Worm (Caenorhabditis elegans) whole organism, L2 larva: ENCODE results near the gene F01D5.8.

Experiments
- R02D3.7 ChIP-seq: fragments of 150-350 bp; optimal IDR thresholded peaks from 2 replicates; lab custom pipeline; 2014; ENCODE audit warnings: missing biosample characterization, missing genetic modification characterization
- Y55F3AM.14 ChIP-seq: fragments of 200-800 bp; sonication (Bioruptor generic); optimal IDR thresholded peaks from 2 replicates; lab custom pipeline; 2018; ENCODE audit warnings: mild to moderate bottlenecking, missing genetic modification characterization, missing compliant biosample characterization
- ZK546.5 ChIP-seq: sonication (generic microtip); optimal IDR thresholded peaks from 2 replicates; lab custom pipeline; 2017; ENCODE audit warnings: missing biosample characterization, missing genetic modification characterization
- alr-1 ChIP-seq: fragments of 150-350 bp; optimal IDR thresholded peaks from 2 replicates; lab custom pipeline; 2014; ENCODE audit warnings: missing biosample characterization, missing genetic modification characterization
- aly-2 ChIP-seq: fragments of 150-350 bp; optimal IDR thresholded peaks from 2 replicates; lab custom pipeline; 2014; ENCODE audit warnings: missing biosample characterization, missing genetic modification characterization
- ama-1 ChIP-seq: fragments of 150-350 bp; optimal IDR thresholded peaks from 2 replicates; lab custom pipeline; 2018; ENCODE audit warnings: inconsistent platforms
- blmp-1 ChIP-seq: sonication (generic microtip); optimal IDR thresholded peaks from 2 replicates; lab custom pipeline; 2017; ENCODE audit warnings: missing genetic modification characterization, mild to moderate bottlenecking, missing compliant biosample characterization, antibody characterized with exemption, moderate library complexity; ENCODE audit not compliant: insufficient read depth
- ceh-82 ChIP-seq: fragments of 150-350 bp; optimal IDR thresholded peaks from 2 replicates; lab custom pipeline; 2014; ENCODE audit warnings: missing biosample characterization, missing genetic modification characterization
- crh-2 ChIP-seq: sonication (generic microtip); optimal IDR thresholded peaks from 2 replicates; lab custom pipeline; 2017; ENCODE audit warnings: missing biosample characterization, missing genetic modification characterization
- egl-27 ChIP-seq: sonication (generic microtip); optimal IDR thresholded peaks from 3 replicates; lab custom pipeline; 2017; ENCODE audit warnings: missing biosample characterization, missing genetic modification reagents, missing genetic modification characterization
- elt-1 ChIP-seq: fragments of 150-350 bp; optimal IDR thresholded peaks from 2 replicates; lab custom pipeline; 2014; ENCODE audit warnings: missing biosample characterization, missing genetic modification characterization
- elt-3 ChIP-seq: sonication (generic microtip); optimal IDR thresholded peaks from 2 replicates; lab custom pipeline; 2017; ENCODE audit warnings: missing biosample characterization, missing genetic modification characterization
- fos-1 ChIP-seq: fragments of 150-350 bp; optimal IDR thresholded peaks from 2 replicates; lab custom pipeline; 2014; ENCODE audit warnings: missing biosample characterization, missing genetic modification characterization
- gmeb-1 ChIP-seq: fragments of 150-350 bp; optimal IDR thresholded peaks from 2 replicates; lab custom pipeline; 2014; ENCODE audit warnings: missing biosample characterization, missing genetic modification characterization
- lin-11 ChIP-seq: fragments of 150-350 bp; sonication (generic microtip); optimal IDR thresholded peaks from 2 replicates; lab custom pipeline; 2014; ENCODE audit warnings: missing biosample characterization, missing genetic modification characterization, inconsistent platforms, mixed read lengths
- lin-39 ChIP-seq: fragments of 150-350 bp; optimal IDR thresholded peaks from 2 replicates; lab custom pipeline; 2014; ENCODE audit warnings: missing biosample characterization, missing genetic modification reagents, missing genetic modification characterization
- lsy-2 ChIP-seq, 2 experiments: fragments of 150-350 bp in 1 of 2; sonication (generic microtip) in 1 of 2; optimal IDR thresholded peaks; 2 replicates each; lab custom pipeline; 2014 to 2017; ENCODE audit warnings: missing biosample characterization in 2 of 2, missing genetic modification characterization in 2 of 2
- mab-5 ChIP-seq: fragments of 150-350 bp; optimal IDR thresholded peaks from 2 replicates; lab custom pipeline; 2014; ENCODE audit warnings: missing biosample characterization, missing genetic modification characterization
- mbf-1 ChIP-seq: sonication (generic microtip); optimal IDR thresholded peaks from 2 replicates; lab custom pipeline; 2017; ENCODE audit warnings: missing biosample characterization, missing genetic modification characterization
- mdl-1 ChIP-seq, 2 experiments: fragments of 150-350 bp in 1 of 2; sonication (generic microtip) in 1 of 2; optimal IDR thresholded peaks; 2 replicates each; lab custom pipeline; 2017; ENCODE audit warnings: missing biosample characterization in 2 of 2, missing genetic modification characterization in 2 of 2
- nhr-10 ChIP-seq: sonication (generic microtip); optimal IDR thresholded peaks from 2 replicates; lab custom pipeline; 2017; ENCODE audit warnings: missing biosample characterization, missing genetic modification characterization
- nhr-12 ChIP-seq: fragments of 150-350 bp; optimal IDR thresholded peaks from 2 replicates; lab custom pipeline; 2014; ENCODE audit warnings: missing biosample characterization, missing genetic modification characterization
- nhr-129 ChIP-seq: fragments of 150-350 bp; optimal IDR thresholded peaks from 2 replicates; lab custom pipeline; 2014; ENCODE audit warnings: missing biosample characterization, missing genetic modification characterization
- nhr-21 ChIP-seq: fragments of 150-350 bp; optimal IDR thresholded peaks from 2 replicates; lab custom pipeline; 2014; ENCODE audit warnings: missing biosample characterization, missing genetic modification characterization
- nhr-23 ChIP-seq: fragments of 150-350 bp; optimal IDR thresholded peaks from 2 replicates; lab custom pipeline; 2014; ENCODE audit warnings: missing biosample characterization, missing genetic modification reagents, missing genetic modification characterization
- nhr-237 ChIP-seq: fragments of 150-350 bp; optimal IDR thresholded peaks from 2 replicates; lab custom pipeline; 2014; ENCODE audit warnings: missing biosample characterization, missing genetic modification characterization
- nhr-6 ChIP-seq: fragments of 150-350 bp; optimal IDR thresholded peaks from 2 replicates; lab custom pipeline; 2014; ENCODE audit warnings: missing biosample characterization, missing genetic modification characterization
- skn-1 ChIP-seq: sonication (generic microtip); optimal IDR thresholded peaks from 2 replicates; lab custom pipeline; 2017; ENCODE audit warnings: missing biosample characterization, missing genetic modification characterization
- sma-3 ChIP-seq: sonication (generic microtip); optimal IDR thresholded peaks from 2 replicates; lab custom pipeline; 2016; ENCODE audit warnings: missing genetic modification reagents, missing genetic modification characterization, missing compliant biosample characterization
- sma-9 ChIP-seq, 2 experiments: fragments of 150-350 bp in 1 of 2; sonication (generic microtip) in 1 of 2; optimal IDR thresholded peaks; 2 replicates each; lab custom pipeline; 2014 to 2016; ENCODE audit warnings: missing genetic modification characterization in 2 of 2, mild to moderate bottlenecking in 1 of 2, missing biosample characterization in 1 of 2, missing compliant biosample characterization in 1 of 2, missing genetic modification reagents in 1 of 2, moderate library complexity in 1 of 2
- snpc-4 ChIP-seq: fragments of 150-350 bp; optimal IDR thresholded peaks from 2 replicates; lab custom pipeline; 2014; ENCODE audit warnings: missing biosample characterization, missing genetic modification characterization
- unc-39 ChIP-seq: fragments of 150-350 bp; optimal IDR thresholded peaks from 2 replicates; lab custom pipeline; 2014; ENCODE audit warnings: missing biosample characterization, missing genetic modification characterization
- unc-55 ChIP-seq: fragments of 150-350 bp; sonication (generic microtip); optimal IDR thresholded peaks from 3 replicates; lab custom pipeline; 2014; ENCODE audit warnings: missing biosample characterization, missing genetic modification reagents, missing genetic modification characterization
- unc-62 ChIP-seq: fragments of 150-350 bp; optimal IDR thresholded peaks from 2 replicates; lab custom pipeline; 2014; ENCODE audit warnings: missing biosample characterization, missing genetic modification reagents, missing genetic modification characterization
- ztf-4 ChIP-seq: fragments of 150-350 bp; optimal IDR thresholded peaks from 2 replicates; lab custom pipeline; 2014; ENCODE audit warnings: missing biosample characterization, missing genetic modification characterization

F01D5.8 gene

DNA sequence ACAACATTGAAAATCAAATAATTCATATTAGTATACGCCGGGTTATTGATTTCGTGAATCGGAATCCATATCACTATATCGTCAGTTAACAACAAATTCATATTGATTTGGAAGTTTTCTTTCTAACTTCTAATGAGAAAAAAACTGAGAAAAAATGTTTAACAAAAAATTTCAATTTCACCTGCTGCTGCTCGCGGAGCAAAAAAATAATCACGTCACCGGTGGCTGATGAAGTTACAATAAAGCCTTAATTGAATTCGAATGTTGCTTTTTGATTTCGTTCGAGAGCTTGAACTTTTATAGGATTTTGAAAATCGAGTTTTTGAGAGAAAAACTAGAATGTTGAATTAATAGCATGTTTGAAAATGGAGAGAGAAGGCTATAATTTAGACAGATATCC, 41.5 kb upstream of the F01D5.8 start, which contains the start of gene sre-43:
TSS of gene sre-43 (minus strand) at position 101 of the 400 bp plus-strand sequence.
- no peak for TF ChIP-seq alr-1
- TF ChIP-seq fos-1 (tag; lab: Kevin White, UChicago), result no peak
- no peak for TF ChIP-seq egl-27 (tag; lab: Kevin White, UChicago)
- TF ChIP-seq elt-3, result no peak
- no peak for TF ChIP-seq nhr-129 (tag; lab: Kevin White, UChicago)
- TF ChIP-seq mab-5, result no peak
- TF ChIP-seq lin-11 (tag; lab: Kevin White, UChicago), result no peak
- TF ChIP-seq ztf-4 (tag; lab: Kevin White, UChicago), result no peak
- TF ChIP-seq ceh-82 (tag; lab: Kevin White, UChicago), result no peak
- TF ChIP-seq ZK546.5 (tag; lab: Kevin White, UChicago), result no peak

DNA sequence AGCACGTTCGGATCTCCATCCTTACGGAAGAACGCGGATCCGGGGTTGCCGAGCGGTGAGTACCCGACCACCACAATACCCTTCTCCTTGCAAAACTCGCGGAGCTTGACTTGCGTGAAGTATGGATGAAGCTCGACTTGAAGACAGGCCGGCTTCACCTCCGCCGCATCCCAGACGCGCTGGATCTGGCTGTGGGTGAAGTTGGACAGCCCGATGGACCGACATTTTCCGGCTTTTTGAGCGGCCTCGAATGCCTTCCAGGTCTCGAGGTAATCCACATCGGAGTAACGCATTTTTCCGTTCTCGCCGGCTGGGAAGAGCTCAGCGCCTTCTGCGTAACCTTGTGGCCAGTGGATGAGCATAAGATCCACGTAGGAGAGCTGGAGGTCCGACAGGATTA, 38.3 kb upstream of the F01D5.8 start:
- TF ChIP-seq lsy-2 (tag; optimal IDR thresholded peaks at IDR 0.05; lab: Kevin White, UChicago) (no peak), sma-9 (GFP tag; optimal IDR thresholded peaks at IDR 0.05; lab: Kevin White, UChicago) (no peak), sma-9 (tag; optimal IDR thresholded peaks at IDR 0.05; lab: Kevin White, UChicago) (no peak), nhr-21 (tag; lab: Kevin White, UChicago) (no peak), nhr-12 (tag; lab: Kevin White, UChicago) (no peak), lin-11 (tag; lab: Kevin White, UChicago) (no peak), unc-55 (no peak), Y55F3AM.14 (GFP tag; lab: Kevin White, UChicago) (no peak), ZK546.5 (tag; lab: Kevin White, UChicago) (no peak), ama-1 (lab: Kevin White, UChicago) (no peak), crh-2 (tag; lab: Kevin White, UChicago) (no peak), gmeb-1 (tag; lab: Kevin White, UChicago) (no peak)

DNA sequence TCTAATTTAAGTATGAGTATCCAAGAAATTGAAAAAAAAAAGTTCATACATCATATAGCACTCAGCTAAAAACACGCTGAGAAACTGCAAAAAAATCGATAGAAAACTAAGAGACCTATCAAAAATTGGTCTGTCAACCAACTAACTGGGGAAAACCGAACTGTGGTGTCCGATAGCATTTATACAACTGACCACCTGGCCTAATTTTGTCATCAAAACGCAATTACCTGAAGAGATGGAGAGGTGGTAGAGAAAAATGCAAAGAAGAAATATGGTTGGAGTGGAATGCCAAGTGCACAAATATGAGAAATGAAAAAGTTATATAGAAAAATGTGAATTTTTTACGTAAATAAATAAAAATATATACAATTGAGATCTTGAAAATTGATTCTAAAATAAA, 37.0 kb upstream of the F01D5.8 start, which contains the start of gene Y39G8B.1:
TSS of gene Y39G8B.1 (minus strand) at position 299 of the 400 bp plus-strand sequence.
- TF ChIP-seq ceh-82 (tag; lab: Kevin White, UChicago) (no peak), R02D3.7 (no peak), nhr-129 (tag; lab: Kevin White, UChicago) (no peak), fos-1 (tag; lab: Kevin White, UChicago) (peak; percentile 45), lin-39 (tag; lab: Kevin White, UChicago) (no peak), ZK546.5 (tag; lab: Kevin White, UChicago) (no peak), aly-2 (tag; lab: Kevin White, UChicago) (no peak), gmeb-1 (tag; lab: Kevin White, UChicago) (peak; percentile 3), mab-5 (no peak), ztf-4 (tag; lab: Kevin White, UChicago) (no peak), lin-11 (tag; lab: Kevin White, UChicago) (no peak), snpc-4 (tag; lab: Kevin White, UChicago) (no peak), nhr-237 (no peak), nhr-23 (tag; lab: Kevin White, UChicago) (no peak), sma-3 (GFP tag; lab: Kevin White, UChicago) (no peak), egl-27 (tag; lab: Kevin White, UChicago) (no peak), elt-1 (tag; lab: Kevin White, UChicago) (no peak), mbf-1 (tag; lab: Kevin White, UChicago) (no peak), unc-62 (no peak), nhr-10 (tag; lab: Kevin White, UChicago) (no peak), blmp-1 (tag; lab: Kevin White, UChicago) (no peak), nhr-12 (tag; lab: Kevin White, UChicago) (no peak), unc-39 (no peak), elt-3 (no peak), lsy-2 (tag; optimal IDR thresholded peaks at IDR 0.05; lab: Kevin White, UChicago) (peak in 1 of 2 experiments; percentile 24), skn-1 (tag; lab: Kevin White, UChicago) (peak; percentile 34)

DNA sequence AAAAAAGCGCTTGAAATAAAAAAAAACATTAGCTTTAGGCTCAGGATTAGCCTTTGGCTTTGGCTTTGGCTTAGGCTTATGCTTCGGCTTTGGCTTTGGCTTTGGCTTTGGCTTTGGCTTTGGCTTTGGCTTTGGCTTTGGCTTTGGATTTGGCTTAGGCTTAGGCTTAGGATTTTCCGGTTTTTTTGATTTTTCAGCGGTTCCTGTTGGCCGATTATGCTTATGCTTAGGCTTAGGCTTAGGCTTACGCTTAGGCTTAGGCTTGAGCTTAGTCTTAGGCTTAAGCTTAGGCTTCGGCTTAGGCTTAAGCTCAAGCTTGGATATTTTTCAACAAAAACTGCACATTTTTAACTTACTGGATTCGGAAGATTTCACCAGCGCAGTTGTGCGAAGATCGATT, 36.4 kb upstream of the F01D5.8 start:
- TF ChIP-seq nhr-21 (tag; lab: Kevin White, UChicago) (no peak), mdl-1 (tag; optimal IDR thresholded peaks at IDR 0.05; lab: Kevin White, UChicago) (no peak), nhr-6 (tag; lab: Kevin White, UChicago) (no peak)
